Fruit fly (Drosophila melanogaster): Measurements from ENCODE around the gene Ddr.

Ddr gene

dm6 chr2L:6309879-6310278 is 57.0 kb downstream of the Ddr start (continued):
- TF ChIP-seq GATAe (GFP tag; conservative IDR thresholded peaks at IDR 0.05) (no peak), CG4854 (GFP tag; optimal IDR thresholded peaks at IDR 0.05) (no peak), CG11456 (GFP tag; IDR thresholded peaks at IDR 0.05) (no peak), bcd (GFP tag; optimal IDR thresholded peaks at IDR 0.05) (no peak), CG8765 (GFP tag; IDR thresholded peaks at IDR 0.05) (no peak), CG6813 (GFP tag; optimal IDR thresholded peaks at IDR 0.05) (no peak), Fer1 (GFP tag; optimal IDR thresholded peaks at IDR 0.05) (peak; percentile 34), Stat92E (GFP tag; optimal IDR thresholded peaks at IDR 0.05) (no peak), D19A (tag; optimal IDR thresholded peaks at IDR 0.05) (peak; percentile 9), NfI (GFP tag; optimal IDR thresholded peaks at IDR 0.05) (no peak), unpg (GFP tag; optimal IDR thresholded peaks at IDR 0.05) (no peak), az2 (GFP tag; optimal IDR thresholded peaks at IDR 0.05) (no peak), Ptx1 (GFP tag; IDR thresholded peaks at IDR 0.05) (0 out of 2 replicates have a peak, but pooled peaks have one; percentile 14), CG7839 (tag; optimal IDR thresholded peaks at IDR 0.05) (peak; percentile 46), bsh (GFP tag; optimal IDR thresholded peaks at IDR 0.05) (peak in 1 of 2 experiments; percentile 1), CG10654 (GFP tag; optimal IDR thresholded peaks at IDR 0.05) (no peak), CG10565 (GFP tag; optimal IDR thresholded peaks at IDR 0.05) (no peak), Fer2 (tag; optimal IDR thresholded peaks at IDR 0.05) (no peak), Dref (GFP tag; IDR thresholded peaks at IDR 0.05) (no peak), CG18011 (GFP tag; optimal IDR thresholded peaks at IDR 0.05) (no peak), ewg (GFP tag; optimal IDR thresholded peaks at IDR 0.05) (no peak), Nf-YB (GFP tag; optimal IDR thresholded peaks at IDR 0.05) (no peak), CG15269 (tag; optimal IDR thresholded peaks at IDR 0.05) (peak; percentile 5), CG42726 (GFP tag; IDR thresholded peaks at IDR 0.05; ENCODE audit: partially characterized antibody) (no peak), ro (GFP tag; IDR thresholded peaks at IDR 0.05) (no peak), Sry-β (GFP tag; optimal IDR thresholded peaks at IDR 0.05) (no peak), en (GFP tag; optimal IDR thresholded peaks at IDR 0.05) (no peak), CG18599 (GFP tag; optimal IDR thresholded peaks at IDR 0.05) (peak; percentile 70), ash1 (GFP tag; optimal IDR thresholded peaks at IDR 0.05) (no peak), CG17912 (GFP tag; optimal IDR thresholded peaks at IDR 0.05) (no peak), Hmx (GFP tag; optimal IDR thresholded peaks at IDR 0.05) (no peak), luna (GFP tag; optimal IDR thresholded peaks at IDR 0.05) (no peak), emc (GFP tag; optimal IDR thresholded peaks at IDR 0.05) (no peak), Atf-2 (GFP tag; optimal IDR thresholded peaks at IDR 0.05) (no peak), CG11560 (tag; IDR thresholded peaks at IDR 0.05) (no peak), CG10462 (GFP tag; optimal IDR thresholded peaks at IDR 0.05) (no peak), Oli (tag; optimal IDR thresholded peaks at IDR 0.05) (peak; percentile 6), sima (GFP tag; optimal IDR thresholded peaks at IDR 0.05) (no peak), Hr78 (GFP tag; optimal IDR thresholded peaks at IDR 0.05) (no peak), CG2712 (tag; optimal IDR thresholded peaks at IDR 0.05) (peak; percentile 49), sc (optimal IDR thresholded peaks at IDR 0.05) (no peak), sc (GFP tag; optimal IDR thresholded peaks at IDR 0.05) (no peak), trem (tag; optimal IDR thresholded peaks at IDR 0.05) (no peak), D (optimal IDR thresholded peaks at IDR 0.05) (no peak), D (GFP tag; optimal IDR thresholded peaks at IDR 0.05) (no peak), cwo (GFP tag; optimal IDR thresholded peaks at IDR 0.05) (peak; percentile 34), CG2678 (tag; optimal IDR thresholded peaks at IDR 0.05) (peak; percentile 71), Nf-YC (tag; optimal IDR thresholded peaks at IDR 0.05) (no peak), Trl (optimal IDR thresholded peaks at IDR 0.05) (no peak), Trl (GFP tag; optimal IDR thresholded peaks at IDR 0.05) (no peak), Fer3 (tag; optimal IDR thresholded peaks at IDR 0.05) (peak; percentile 33)

Measured in whole organism, embryonic.